Fruit fly (Drosophila melanogaster) S2 (cell line): ENCODE data around the gene Rcc1.

Experiments used
- CG8478 ChIP-seq: fragments of >200 bp; optimal IDR thresholded peaks from 2 replicates; lab custom pipeline; 2018
- CTCF ChIP-seq, 2 experiments: fragments of >200 bp; optimal IDR thresholded peaks; 2 replicates each; lab custom pipeline; 2018

- TF ChIP-seq CG8478 (no peak), CTCF (optimal IDR thresholded peaks at IDR 0.05; lab: Kevin White, UChicago) (no peak)
Observed at dm6 chr3L:5974575-5975421, 42.2 kb upstream of the Rcc1 start.
